Worm (Caenorhabditis elegans): ENCODE measurements around the gene zip-10.

ce11 chrV:11644166-11644565, 6.4 kb downstream of the zip-10 start, which contains the start of gene bir-1:
- peak; percentile 69; the same call in 1 of the 2 replicates for TF ChIP-seq ztf-23 (GFP tag; IDR thresholded peaks at IDR 0.05)
- TF ChIP-seq cog-1 (tag; optimal IDR thresholded peaks at IDR 0.05): peak; percentile 11
- TF ChIP-seq ztf-29 (GFP tag; IDR thresholded peaks at IDR 0.05): no peak
- TF ChIP-seq flt-1 (GFP tag; IDR thresholded peaks at IDR 0.05): no peak
- TF ChIP-seq tab-1 (GFP tag; IDR thresholded peaks at IDR 0.05): no peak
- no peak for TF ChIP-seq med-1 (GFP tag; optimal IDR thresholded peaks at IDR 0.05; ENCODE audit: insufficient read depth)
- TF ChIP-seq ref-1 (GFP tag; conservative IDR thresholded peaks at IDR 0.05): peak; percentile 57; the same call in 1 of the 2 replicates
